Worm (Caenorhabditis elegans) whole organism, L4/young adult: ENCODE measurements around the gene T02C5.1.

ENCODE experiments used
- dao-5 ChIP-seq: sonication (generic microtip); optimal IDR thresholded peaks from 2 replicates; lab custom pipeline; 2016; ENCODE audit warnings: missing genotype, missing genetic modification characterization, moderate library complexity, missing compliant biosample characterization
- him-1 ChIP-seq: sonication (generic microtip); optimal IDR thresholded peaks from 2 replicates; lab custom pipeline; 2016; ENCODE audit warnings: missing genotype, missing genetic modification reagents, missing genetic modification characterization, missing compliant biosample characterization

ce11 chrX:2709183-2709582 is 14.5 kb downstream of the T02C5.1 start:
- no peak for TF ChIP-seq him-1 (tag; lab: Kevin White, UChicago)
- TF ChIP-seq dao-5 (tag; lab: Kevin White, UChicago), result no peak
